Worm (Caenorhabditis elegans): Measurements from ENCODE around the gene srsx-39.
"Not testable (repeated sequence)": the region's sequence is repeated elsewhere in the genome, so short reads cannot be mapped to it uniquely, and the experiment has no call there.

srsx-39 gene

ce11 chrV:15252082-15252481 is 4.5 kb downstream of the srsx-39 start, which contains the start of gene srbc-76:
Gene srbc-76 (plus strand): TSS chrV:15252382.
- TF ChIP-seq sup-37 (GFP tag; optimal IDR thresholded peaks at IDR 0.05), result no peak
- no peak for TF ChIP-seq snu-23 (GFP tag; optimal IDR thresholded peaks at IDR 0.05)
- TF ChIP-seq fkh-4 (tag; optimal IDR thresholded peaks at IDR 0.05; ENCODE audit: borderline replicate concordance), result no peak
- TF ChIP-seq unc-62 (GFP tag; optimal IDR thresholded peaks at IDR 0.05), result no peak
- TF ChIP-seq efl-3 (GFP tag; optimal IDR thresholded peaks at IDR 0.05), result no peak
- no peak for TF ChIP-seq nhr-11 (tag; optimal IDR thresholded peaks at IDR 0.05)
- no peak for TF ChIP-seq elt-3 (tag; optimal IDR thresholded peaks at IDR 0.05)
- TF ChIP-seq lin-13 (GFP tag; optimal IDR thresholded peaks at IDR 0.05), result no peak
- TF ChIP-seq unc-30 (tag; optimal IDR thresholded peaks at IDR 0.05), result no peak
- no peak for TF ChIP-seq hpl-2 (GFP tag; optimal IDR thresholded peaks at IDR 0.05)
- no peak for TF ChIP-seq xbp-1 (tag; optimal IDR thresholded peaks at IDR 0.05)
- TF ChIP-seq lin-35 (GFP tag; optimal IDR thresholded peaks at IDR 0.05), result no peak
- TF ChIP-seq nhr-20 (tag; optimal IDR thresholded peaks at IDR 0.05), result no peak

ce11 chrV:15250304-15250703 is 6.3 kb downstream of the srsx-39 start, which contains the start of gene srd-28:
Gene srd-28 (plus strand): TSS chrV:15250604.
- TF ChIP-seq Y116A8C.19 (tag; optimal IDR thresholded peaks at IDR 0.05; ENCODE audit: borderline replicate concordance); nhr-84 (tag; optimal IDR thresholded peaks at IDR 0.05); unc-62 (GFP tag; optimal IDR thresholded peaks at IDR 0.05): not testable (repeated sequence)

- TF ChIP-seq rnt-1 (tag; optimal IDR thresholded peaks at IDR 0.05) (no peak), skn-1 (tag; optimal IDR thresholded peaks at IDR 0.05) (no peak), isw-1 (GFP tag; IDR thresholded peaks at IDR 0.05) (no peak), aly-2 (tag; optimal IDR thresholded peaks at IDR 0.05) (no peak), sox-4 (tag; optimal IDR thresholded peaks at IDR 0.05) (no peak), sptf-1 (tag; optimal IDR thresholded peaks at IDR 0.05) (no peak), dpl-1 (GFP tag; optimal IDR thresholded peaks at IDR 0.05) (no peak), nhr-85 (tag) (no peak), Y116A8C.19 (tag; optimal IDR thresholded peaks at IDR 0.05; ENCODE audit: borderline replicate concordance) (no peak), nhr-19 (GFP tag; conservative IDR thresholded peaks at IDR 0.05) (no peak), egl-27 (tag; optimal IDR thresholded peaks at IDR 0.05) (no peak), efl-3 (GFP tag; optimal IDR thresholded peaks at IDR 0.05) (no peak), jun-1 (tag; optimal IDR thresholded peaks at IDR 0.05) (no peak), mab-9 (GFP tag; IDR thresholded peaks at IDR 0.05) (no peak), tlp-1 (tag; optimal IDR thresholded peaks at IDR 0.05) (no peak), nhr-76 (tag; optimal IDR thresholded peaks at IDR 0.05) (no peak), snpc-4 (tag; optimal IDR thresholded peaks at IDR 0.05) (no peak), sup-37 (GFP tag; optimal IDR thresholded peaks at IDR 0.05) (no peak)
Observed at ce11 chrV:15244456-15244855, 12.1 kb downstream of the srsx-39 start, which contains the start of gene kin-30. Gene kin-30 (plus strand): TSS chrV:15244756.

ce11 chrV:15241259-15241658 is 15.3 kb downstream of the srsx-39 start, which contains the start of gene chil-12:
Gene chil-12 (plus strand): TSS chrV:15241559.
- TF ChIP-seq mep-1 (tag; optimal IDR thresholded peaks at IDR 0.05), result no peak
- no peak for TF ChIP-seq sup-37 (GFP tag; optimal IDR thresholded peaks at IDR 0.05)
- TF ChIP-seq mab-9 (GFP tag; IDR thresholded peaks at IDR 0.05), result no peak
- no peak for TF ChIP-seq ceh-82 (tag; optimal IDR thresholded peaks at IDR 0.05)
- TF ChIP-seq ama-1 (optimal IDR thresholded peaks at IDR 0.05), result no peak
- no peak for TF ChIP-seq mdl-1 (tag; optimal IDR thresholded peaks at IDR 0.05)
- TF ChIP-seq alr-1 (tag; optimal IDR thresholded peaks at IDR 0.05; ENCODE audit: borderline replicate concordance), result no peak
- TF ChIP-seq pax-3 (tag; optimal IDR thresholded peaks at IDR 0.05), result no peak
- TF ChIP-seq lin-15B (tag; optimal IDR thresholded peaks at IDR 0.05), result no peak
- no peak for TF ChIP-seq ceh-88 (GFP tag; IDR thresholded peaks at IDR 0.05)

All from whole organism, L1 larva.